Worm (Caenorhabditis elegans) whole organism, L1 larva: Measurements from ENCODE around the gene sup-35.

Experiments used
- efl-1 ChIP-seq, 4 experiments: fragments of 150-350 bp; optimal IDR thresholded peaks in 3 of 4; peaks in 1 of 4; 1 replicate in 1 of 4; 2 replicates in 3 of 4; lab custom pipeline; 2014; ENCODE audit warnings: missing biosample characterization in 2 of 4, missing genetic modification characterization in 2 of 4, missing genetic modification reagents in 2 of 4
- egl-13 ChIP-seq: sonication (generic microtip); optimal IDR thresholded peaks from 2 replicates; lab custom pipeline; 2016; ENCODE audit warnings: missing genotype, missing genetic modification reagents, missing genetic modification characterization, missing compliant biosample characterization
- egl-27 ChIP-seq, 2 experiments: fragments of 150-350 bp in 1 of 2; sonication (generic microtip); optimal IDR thresholded peaks; 3 replicates each; lab custom pipeline; 2017 to 2018; ENCODE audit warnings: missing biosample characterization in 2 of 2, missing genetic modification characterization in 2 of 2, missing genetic modification reagents in 2 of 2
- elt-2 ChIP-seq: sonication (generic microtip); optimal IDR thresholded peaks from 2 replicates; lab custom pipeline; 2016; ENCODE audit warnings: missing genetic modification characterization, mild to moderate bottlenecking, inconsistent platforms, missing compliant biosample characterization, missing genetic modification reagents
- elt-3 ChIP-seq, 6 experiments: fragments of 150-350 bp in 1 of 6; sonication (generic microtip); optimal IDR thresholded peaks; 2 replicates each; lab custom pipeline; 2017 to 2018; ENCODE audit warnings: missing biosample characterization in 6 of 6, missing genetic modification characterization in 6 of 6, inconsistent platforms in 1 of 6
- fos-1 ChIP-seq: fragments of 150-350 bp; optimal IDR thresholded peaks from 2 replicates; lab custom pipeline; 2014; ENCODE audit warnings: missing biosample characterization, missing genetic modification characterization
- lin-35 ChIP-seq, 2 experiments: fragments of 150-350 bp; optimal IDR thresholded peaks; 2 replicates each; lab custom pipeline; 2014; ENCODE audit warnings: missing biosample characterization in 2 of 2, missing genetic modification characterization in 2 of 2, missing genetic modification reagents in 2 of 2
- lsy-2 ChIP-seq, 2 experiments: fragments of 150-350 bp; optimal IDR thresholded peaks; 2 replicates each; lab custom pipeline; 2014; ENCODE audit warnings: missing biosample characterization in 2 of 2, missing genetic modification characterization in 2 of 2
- nhr-237 ChIP-seq: fragments of 150-350 bp; optimal IDR thresholded peaks from 2 replicates; lab custom pipeline; 2014; ENCODE audit warnings: missing biosample characterization, missing genetic modification characterization
- nhr-28 ChIP-seq: fragments of 150-350 bp; optimal IDR thresholded peaks from 2 replicates; lab custom pipeline; 2014; ENCODE audit warnings: missing biosample characterization, missing genetic modification characterization
- pag-3 ChIP-seq: sonication (generic microtip); optimal IDR thresholded peaks from 2 replicates; lab custom pipeline; 2017; ENCODE audit warnings: missing genetic modification characterization, mild to moderate bottlenecking, missing compliant biosample characterization, antibody characterized with exemption, borderline replicate concordance; ENCODE audit not compliant: insufficient read depth
- pqm-1 ChIP-seq: sonication (generic microtip); optimal IDR thresholded peaks from 3 replicates; lab custom pipeline; 2017; ENCODE audit warnings: missing biosample characterization, missing genetic modification characterization
- vab-15 ChIP-seq: sonication (generic microtip); optimal IDR thresholded peaks from 2 replicates; lab custom pipeline; 2017; ENCODE audit warnings: missing genotype, mild to moderate bottlenecking, missing genetic modification characterization, missing compliant biosample characterization
- ztf-11 ChIP-seq, 2 experiments: sonication (generic microtip); optimal IDR thresholded peaks; 2 replicates each; lab custom pipeline; 2016 to 2017; ENCODE audit warnings: missing genetic modification characterization in 2 of 2, missing biosample characterization in 1 of 2, missing compliant biosample characterization in 1 of 2

ce11 chrIII:11129363-11129762, 10.3 kb upstream of the sup-35 start:
- no peak for TF ChIP-seq nhr-237 (tag; lab: Kevin White, UChicago)
- TF ChIP-seq fos-1 (tag; lab: Kevin White, UChicago), result no peak
- no peak for TF ChIP-seq lsy-2 (tag; optimal IDR thresholded peaks at IDR 0.05; lab: Kevin White, UChicago)
- TF ChIP-seq nhr-28 (tag; lab: Kevin White, UChicago), result no peak
- no peak for TF ChIP-seq elt-2 (tag; lab: Kevin White, UChicago)
- no peak for TF ChIP-seq egl-13
- no peak for TF ChIP-seq pqm-1 (tag; lab: Kevin White, UChicago)
- TF ChIP-seq vab-15, result no peak
- peak in 1 of 2 experiments; percentile 8 for TF ChIP-seq efl-1 (optimal IDR thresholded peaks at IDR 0.05; lab: Kevin White, UChicago)
- TF ChIP-seq efl-1 (GFP tag; optimal IDR thresholded peaks at IDR 0.05 in 1 of 2; lab: Kevin White, UChicago), result peak; percentile 24 to 30
- TF ChIP-seq egl-27 (tag; optimal IDR thresholded peaks at IDR 0.05; lab: Kevin White, UChicago), result no peak
- peak in 1 of 2 experiments; percentile 14 for TF ChIP-seq lin-35 (GFP tag; optimal IDR thresholded peaks at IDR 0.05; lab: Kevin White, UChicago)
- no peak for TF ChIP-seq ztf-11 (tag; optimal IDR thresholded peaks at IDR 0.05; lab: Kevin White, UChicago)
- no peak for TF ChIP-seq elt-3 (tag; optimal IDR thresholded peaks at IDR 0.05; lab: Kevin White, UChicago)
- TF ChIP-seq pag-3 (tag; lab: Kevin White, UChicago), result no peak
